Worm (Caenorhabditis elegans) whole organism, mixed stage, embryonic: ENCODE results near the gene ifa-1.

Source experiments
- M03D4.4 ChIP-seq: sonication (generic microtip); optimal IDR thresholded peaks from 2 replicates; lab custom pipeline; 2017; ENCODE audit warnings: mild to moderate bottlenecking, missing genetic modification characterization, missing compliant biosample characterization
- bed-3 ChIP-seq: fragments of 200-800 bp; sonication (Bioruptor generic); optimal IDR thresholded peaks from 3 replicates; lab custom pipeline; 2018; ENCODE audit warnings: mild to moderate bottlenecking, missing genetic modification characterization, moderate library complexity, missing compliant biosample characterization
- blmp-1 ChIP-seq: fragments of 150-350 bp; optimal IDR thresholded peaks from 2 replicates; lab custom pipeline; 2014; ENCODE audit warnings: missing biosample characterization, missing genetic modification characterization
- ceh-43 ChIP-seq: fragments of 200-800 bp; sonication (Bioruptor generic); optimal IDR thresholded peaks from 2 replicates; lab custom pipeline; 2018; ENCODE audit warnings: mild to moderate bottlenecking, missing genetic modification characterization, moderate library complexity, missing compliant biosample characterization
- ceh-83 ChIP-seq: fragments of 200-800 bp; sonication (Bioruptor generic); optimal IDR thresholded peaks from 2 replicates; lab custom pipeline; 2018; ENCODE audit warnings: mild to moderate bottlenecking, missing genetic modification characterization, missing compliant biosample characterization
- ces-1 ChIP-seq: fragments of 150-350 bp; optimal IDR thresholded peaks from 2 replicates; lab custom pipeline; 2014; ENCODE audit warnings: missing biosample characterization, missing genetic modification reagents, missing genetic modification characterization
- cnd-1 ChIP-seq: fragments of 200-800 bp; sonication (Bioruptor generic); optimal IDR thresholded peaks from 2 replicates; lab custom pipeline; 2018; ENCODE audit warnings: mild to moderate bottlenecking, missing genetic modification characterization, missing compliant biosample characterization
- drap-1 ChIP-seq: fragments of 200-800 bp; sonication (Bioruptor generic); optimal IDR thresholded peaks from 3 replicates; lab custom pipeline; 2018; ENCODE audit warnings: mild to moderate bottlenecking, missing genetic modification characterization, missing compliant biosample characterization
- elt-1 ChIP-seq: sonication (generic microtip); optimal IDR thresholded peaks from 2 replicates; lab custom pipeline; 2017; ENCODE audit warnings: missing genetic modification characterization, mild to moderate bottlenecking, missing compliant biosample characterization, antibody characterized with exemption, moderate library complexity, borderline replicate concordance; ENCODE audit not compliant: insufficient read depth
- elt-3 ChIP-seq: fragments of 150-350 bp; optimal IDR thresholded peaks from 2 replicates; lab custom pipeline; 2014; ENCODE audit warnings: missing biosample characterization, missing genetic modification characterization
- ham-2 ChIP-seq: fragments of 200-800 bp; sonication (Bioruptor generic); optimal IDR thresholded peaks from 2 replicates; lab custom pipeline; 2018; ENCODE audit warnings: mild to moderate bottlenecking, missing genetic modification characterization, missing compliant biosample characterization
- hlh-1 ChIP-seq: fragments of 150-350 bp; optimal IDR thresholded peaks from 2 replicates; lab custom pipeline; 2014; ENCODE audit warnings: missing biosample characterization, missing genetic modification reagents, missing genetic modification characterization
- lin-13 ChIP-seq: fragments of 150-350 bp; optimal IDR thresholded peaks from 2 replicates; lab custom pipeline; 2014; ENCODE audit warnings: missing biosample characterization, missing genetic modification characterization
- lsy-2 ChIP-seq: fragments of 150-350 bp; optimal IDR thresholded peaks from 2 replicates; lab custom pipeline; 2014; ENCODE audit warnings: missing biosample characterization, missing genetic modification characterization
- mab-5 ChIP-seq: fragments of 150-350 bp; optimal IDR thresholded peaks from 2 replicates; lab custom pipeline; 2014; ENCODE audit warnings: missing biosample characterization, missing genetic modification characterization
- mep-1 ChIP-seq: fragments of 150-350 bp; optimal IDR thresholded peaks from 2 replicates; lab custom pipeline; 2017; ENCODE audit warnings: missing biosample characterization, missing genetic modification reagents, missing genetic modification characterization, inconsistent platforms
- mls-2 ChIP-seq: sonication (generic microtip); optimal IDR thresholded peaks from 2 replicates; lab custom pipeline; 2016; ENCODE audit warnings: mild to moderate bottlenecking, missing genetic modification characterization, moderate library complexity, missing compliant biosample characterization
- nhr-12 ChIP-seq: fragments of 150-350 bp; optimal IDR thresholded peaks from 2 replicates; lab custom pipeline; 2014; ENCODE audit warnings: missing biosample characterization, missing genetic modification characterization
- nhr-2 ChIP-seq: fragments of 150-350 bp; optimal IDR thresholded peaks from 2 replicates; lab custom pipeline; 2014; ENCODE audit warnings: missing biosample characterization, missing genetic modification characterization
- nhr-237 ChIP-seq: fragments of 150-350 bp; optimal IDR thresholded peaks from 2 replicates; lab custom pipeline; 2014; ENCODE audit warnings: missing biosample characterization, missing genetic modification characterization
- nhr-28 ChIP-seq: fragments of 150-350 bp; optimal IDR thresholded peaks from 2 replicates; lab custom pipeline; 2014; ENCODE audit warnings: missing biosample characterization, missing genetic modification characterization
- nhr-76 ChIP-seq: sonication (generic microtip); optimal IDR thresholded peaks from 2 replicates; lab custom pipeline; 2017; ENCODE audit warnings: missing biosample characterization, missing genetic modification characterization
- pha-4 ChIP-seq: fragments of 150-350 bp; optimal IDR thresholded peaks from 2 replicates; lab custom pipeline; 2018; ENCODE audit warnings: missing biosample characterization, missing genetic modification reagents, missing genetic modification characterization
- sem-2 ChIP-seq: fragments of 200-800 bp; sonication (Bioruptor generic); optimal IDR thresholded peaks from 2 replicates; lab custom pipeline; 2018; ENCODE audit warnings: mild to moderate bottlenecking, missing genetic modification characterization, missing compliant biosample characterization
- snpc-4 ChIP-seq: fragments of 150-350 bp; optimal IDR thresholded peaks from 2 replicates; lab custom pipeline; 2014; ENCODE audit warnings: missing biosample characterization, missing genetic modification characterization
- sptf-1 ChIP-seq: sonication (generic microtip); optimal IDR thresholded peaks from 2 replicates; lab custom pipeline; 2017; ENCODE audit warnings: mild to moderate bottlenecking, missing genetic modification characterization, moderate library complexity, missing compliant biosample characterization
- tbx-8 ChIP-seq: fragments of 200-800 bp; sonication (Bioruptor generic); optimal IDR thresholded peaks from 2 replicates; lab custom pipeline; 2018; ENCODE audit warnings: mild to moderate bottlenecking, missing genetic modification characterization, moderate library complexity, missing compliant biosample characterization
- unc-120 ChIP-seq: sonication (generic microtip); optimal IDR thresholded peaks from 2 replicates; lab custom pipeline; 2017; ENCODE audit warnings: missing genetic modification characterization, missing compliant biosample characterization; ENCODE audit not compliant: poor library complexity, severe bottlenecking
- unc-39 ChIP-seq: fragments of 150-350 bp; optimal IDR thresholded peaks from 2 replicates; lab custom pipeline; 2014; ENCODE audit warnings: missing biosample characterization, missing genetic modification characterization
- unc-62 ChIP-seq: fragments of 150-350 bp; optimal IDR thresholded peaks from 2 replicates; lab custom pipeline; 2014; ENCODE audit warnings: missing biosample characterization, missing genetic modification reagents, missing genetic modification characterization
- zip-8 ChIP-seq: fragments of 150-350 bp; optimal IDR thresholded peaks from 2 replicates; lab custom pipeline; 2014; ENCODE audit warnings: missing biosample characterization, missing genetic modification characterization
- ztf-11 ChIP-seq: fragments of 150-350 bp; optimal IDR thresholded peaks from 2 replicates; lab custom pipeline; 2014; ENCODE audit warnings: missing biosample characterization, missing genetic modification characterization

ifa-1 gene

DNA sequence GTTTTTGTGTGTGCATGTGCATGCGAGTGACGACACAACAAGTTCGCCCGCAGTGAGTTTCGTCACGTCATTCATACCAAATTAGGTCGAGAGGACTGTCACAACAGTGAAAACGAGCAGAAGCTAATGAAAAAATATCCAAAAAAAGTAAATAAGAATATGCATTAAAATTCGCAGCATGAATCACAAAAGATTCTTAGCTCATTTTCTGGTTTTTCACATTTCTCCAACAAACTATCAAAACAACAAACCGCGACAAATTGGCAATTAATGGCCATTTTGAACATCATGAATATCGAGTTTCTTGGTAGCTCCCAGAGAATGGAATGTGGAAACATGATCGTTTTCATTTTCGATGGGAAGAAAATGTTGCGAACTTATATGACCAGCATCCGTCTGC lies 27.4 kb upstream of the ifa-1 start:
- TF ChIP-seq hlh-1 (no peak), lsy-2 (tag; lab: Kevin White, UChicago) (no peak), unc-39 (no peak)
- TF ChIP-seq, all 35 proteins: peak for 0

DNA sequence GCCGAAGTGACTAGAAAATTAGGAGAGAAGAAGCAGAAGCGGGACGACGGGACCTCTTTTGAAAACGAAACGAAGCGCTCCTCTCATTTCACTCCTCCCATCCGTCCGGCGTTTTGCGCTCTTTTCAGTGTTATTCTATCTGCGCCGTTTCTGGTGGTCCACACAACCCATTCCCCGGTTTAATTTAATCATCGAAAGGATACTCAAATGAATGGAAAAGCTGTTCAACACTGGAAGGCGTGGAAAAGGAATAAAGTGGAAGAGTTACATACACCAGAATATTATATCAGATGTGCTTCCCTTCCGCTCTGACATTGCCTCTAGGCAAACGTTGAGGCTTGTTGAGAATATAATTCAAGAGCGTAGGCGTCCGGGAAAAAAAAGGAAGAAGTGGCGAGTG lies 25.9 kb upstream of the ifa-1 start:
- TF ChIP-seq ces-1 (GFP tag; lab: Kevin White, UChicago) (peak; percentile 76), lin-13 (tag; lab: Kevin White, UChicago) (no peak)

DNA sequence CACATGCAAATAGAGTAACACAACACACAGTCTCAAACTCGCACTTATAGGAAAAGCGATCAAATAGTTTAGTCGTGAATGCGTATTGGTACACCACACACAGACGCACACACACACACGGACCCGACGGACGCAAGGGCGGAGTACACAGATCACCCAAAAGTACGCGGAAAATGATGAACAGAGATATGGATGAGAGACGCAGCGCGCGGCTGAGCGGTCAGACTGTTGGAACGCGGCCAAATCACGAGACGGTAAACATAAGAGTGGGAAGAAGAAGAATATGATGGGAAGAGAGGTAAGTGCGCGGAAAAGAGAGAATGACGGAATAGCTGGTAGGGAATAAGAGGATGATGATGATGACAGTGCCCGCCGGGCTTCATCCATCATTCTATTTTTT lies 22.9 kb upstream of the ifa-1 start:
- TF ChIP-seq snpc-4 (tag; lab: Kevin White, UChicago), result no peak
- TF ChIP-seq drap-1 (GFP tag; lab: Kevin White, UChicago), result peak; percentile 71
- no peak for TF ChIP-seq nhr-28 (tag; lab: Kevin White, UChicago)
- peak; percentile 24 for TF ChIP-seq unc-62 (GFP tag; lab: Kevin White, UChicago)
- TF ChIP-seq blmp-1 (tag; lab: Kevin White, UChicago), result no peak
- no peak for TF ChIP-seq nhr-76
- no peak for TF ChIP-seq mep-1 (tag; lab: Kevin White, UChicago)
- peak; percentile 82 for TF ChIP-seq pha-4 (tag; lab: Kevin White, UChicago)
- no peak for TF ChIP-seq bed-3 (GFP tag; lab: Kevin White, UChicago)
- TF ChIP-seq unc-120 (tag; lab: Kevin White, UChicago), result no peak
- TF ChIP-seq ham-2 (GFP tag; lab: Kevin White, UChicago), result peak; percentile 73
- no peak for TF ChIP-seq tbx-8 (GFP tag; lab: Kevin White, UChicago)
- TF ChIP-seq M03D4.4, result peak; percentile 59
- no peak for TF ChIP-seq sem-2 (GFP tag; lab: Kevin White, UChicago)
- TF ChIP-seq nhr-12, result no peak
- no peak for TF ChIP-seq ceh-83 (GFP tag; lab: Kevin White, UChicago)
- no peak for TF ChIP-seq unc-39
- no peak for TF ChIP-seq elt-3 (tag; lab: Kevin White, UChicago)
- no peak for TF ChIP-seq cnd-1
- TF ChIP-seq mls-2 (tag; lab: Kevin White, UChicago), result peak; percentile 40
- no peak for TF ChIP-seq elt-1
- TF ChIP-seq nhr-237, result no peak
- TF ChIP-seq hlh-1, result peak; percentile 32
- no peak for TF ChIP-seq ztf-11 (tag; lab: Kevin White, UChicago)
- TF ChIP-seq nhr-2 (tag; lab: Kevin White, UChicago), result no peak
- peak; percentile 53 for TF ChIP-seq sptf-1 (tag; lab: Kevin White, UChicago)
- no peak for TF ChIP-seq ceh-43 (GFP tag; lab: Kevin White, UChicago)

DNA sequence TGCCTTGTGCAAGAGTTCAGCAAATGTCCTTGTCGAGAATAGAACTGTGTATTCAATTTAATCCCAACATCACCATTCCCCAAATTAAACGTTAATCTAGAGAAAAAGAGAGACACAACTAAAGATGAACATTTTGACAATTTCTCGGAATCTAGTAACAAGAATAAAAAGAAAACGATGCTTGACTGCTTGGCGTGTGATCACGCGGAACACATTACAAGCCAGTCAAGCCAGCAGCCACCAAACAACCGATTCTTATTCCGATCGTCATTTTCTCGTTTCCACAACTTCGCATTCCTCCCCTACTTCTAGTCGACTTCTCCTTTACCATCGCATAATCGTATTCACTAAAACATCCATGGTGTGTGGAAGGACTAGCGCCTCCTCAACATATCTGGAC lies 21.6 kb upstream of the ifa-1 start:
- TF ChIP-seq ceh-43 (GFP tag; lab: Kevin White, UChicago) (no peak), lsy-2 (tag; lab: Kevin White, UChicago) (no peak), M03D4.4 (no peak), ces-1 (GFP tag; lab: Kevin White, UChicago) (no peak), lin-13 (tag; lab: Kevin White, UChicago) (no peak), ham-2 (GFP tag; lab: Kevin White, UChicago) (no peak), nhr-237 (no peak), unc-120 (tag; lab: Kevin White, UChicago) (no peak), nhr-76 (no peak)

DNA sequence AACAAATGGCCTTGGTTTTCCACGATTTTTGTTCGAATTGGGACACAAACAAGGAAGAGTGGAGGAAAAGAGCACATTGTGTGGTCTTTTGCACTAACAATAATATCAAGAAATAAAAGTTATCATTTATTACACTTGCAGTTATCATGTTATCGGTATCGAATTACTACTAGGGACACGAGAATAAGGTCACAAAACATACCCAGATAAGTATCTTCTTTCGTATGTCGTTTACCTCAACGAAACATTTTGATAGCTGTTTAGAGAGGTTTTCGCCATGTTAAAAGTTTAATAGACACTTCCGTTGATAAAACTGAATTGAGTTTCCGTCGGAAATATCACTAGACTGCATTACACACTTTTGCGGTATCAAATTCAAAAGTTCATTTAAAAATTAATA lies 20.0 kb upstream of the ifa-1 start:
- TF ChIP-seq blmp-1 (tag; lab: Kevin White, UChicago) (no peak), nhr-2 (tag; lab: Kevin White, UChicago) (no peak), mab-5 (no peak), pha-4 (tag; lab: Kevin White, UChicago) (no peak)
- TF ChIP-seq, all 35 proteins: peak for 0

DNA sequence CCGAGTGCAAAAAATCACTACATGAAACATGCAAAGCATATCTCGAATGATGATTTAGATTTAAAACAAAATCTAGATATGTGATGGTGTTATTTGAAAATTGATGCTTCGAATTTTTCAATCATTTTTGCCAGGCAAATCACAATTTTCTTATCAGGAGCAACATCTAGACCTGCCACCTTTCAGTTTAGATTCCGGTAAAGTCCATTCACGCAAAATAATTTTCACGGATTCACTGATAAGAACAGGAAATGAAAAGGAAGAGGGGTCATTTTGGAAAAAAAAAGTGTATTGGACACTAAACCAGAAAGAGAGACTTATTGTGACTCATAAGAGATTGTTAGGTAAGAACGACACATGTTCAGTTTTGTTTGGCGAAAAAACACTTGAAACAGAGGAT lies 19.1 kb upstream of the ifa-1 start:
- TF ChIP-seq mep-1 (tag; lab: Kevin White, UChicago), result no peak
- TF ChIP-seq zip-8, result no peak
- no peak for TF ChIP-seq drap-1 (GFP tag; lab: Kevin White, UChicago)
- no peak for TF ChIP-seq mls-2 (tag; lab: Kevin White, UChicago)
- TF ChIP-seq hlh-1, result no peak
- TF ChIP-seq elt-1, result no peak
- TF ChIP-seq unc-62 (GFP tag; lab: Kevin White, UChicago), result no peak
- TF ChIP-seq M03D4.4, result no peak
- no peak for TF ChIP-seq ceh-43 (GFP tag; lab: Kevin White, UChicago)
- no peak for TF ChIP-seq unc-39
- no peak for TF ChIP-seq sem-2 (GFP tag; lab: Kevin White, UChicago)
- no peak for TF ChIP-seq tbx-8 (GFP tag; lab: Kevin White, UChicago)
- TF ChIP-seq nhr-2 (tag; lab: Kevin White, UChicago), result no peak
- no peak for TF ChIP-seq lsy-2 (tag; lab: Kevin White, UChicago)
- no peak for TF ChIP-seq nhr-76
- TF ChIP-seq nhr-28 (tag; lab: Kevin White, UChicago), result no peak
- no peak for TF ChIP-seq ces-1 (GFP tag; lab: Kevin White, UChicago)
